Worm (Caenorhabditis elegans) whole organism, L1 larva: ENCODE results near the gene ttr-1.

Source experiments
- C16A3.4 ChIP-seq: fragments of 150-350 bp; optimal IDR thresholded peaks from 2 replicates; lab custom pipeline; 2014; ENCODE audit warnings: missing biosample characterization, missing genetic modification characterization
- C34B4.2 ChIP-seq: sonication (generic microtip); optimal IDR thresholded peaks from 2 replicates; lab custom pipeline; 2017; ENCODE audit warnings: mild to moderate bottlenecking, missing genetic modification characterization, missing compliant biosample characterization
- aly-2 ChIP-seq: fragments of 150-350 bp; optimal IDR thresholded peaks from 2 replicates; lab custom pipeline; 2014; ENCODE audit warnings: missing biosample characterization, missing genetic modification characterization
- blmp-1 ChIP-seq: fragments of 150-350 bp; optimal IDR thresholded peaks from 2 replicates; lab custom pipeline; 2014; ENCODE audit warnings: missing biosample characterization, missing genetic modification characterization
- ceh-82 ChIP-seq, 3 experiments: fragments of 150-350 bp in 1 of 3; sonication (generic microtip) in 2 of 3; optimal IDR thresholded peaks; 2 replicates each; lab custom pipeline; 2014 to 2017; ENCODE audit warnings: missing biosample characterization in 3 of 3, missing genetic modification characterization in 3 of 3
- dsc-1 ChIP-seq: sonication (generic microtip); optimal IDR thresholded peaks from 2 replicates; lab custom pipeline; 2016; ENCODE audit warnings: mild to moderate bottlenecking, missing genetic modification characterization, missing compliant biosample characterization
- efl-3 ChIP-seq: fragments of 200-800 bp; sonication (Bioruptor generic); optimal IDR thresholded peaks from 2 replicates; lab custom pipeline; 2018; ENCODE audit warnings: mild to moderate bottlenecking, missing genetic modification characterization, missing compliant biosample characterization
- egl-27 ChIP-seq, 2 experiments: fragments of 150-350 bp in 1 of 2; sonication (generic microtip); optimal IDR thresholded peaks; 3 replicates each; lab custom pipeline; 2017 to 2018; ENCODE audit warnings: missing biosample characterization in 2 of 2, missing genetic modification characterization in 2 of 2, missing genetic modification reagents in 2 of 2
- elt-2 ChIP-seq: sonication (generic microtip); optimal IDR thresholded peaks from 2 replicates; lab custom pipeline; 2016; ENCODE audit warnings: missing genetic modification characterization, mild to moderate bottlenecking, inconsistent platforms, missing compliant biosample characterization, missing genetic modification reagents
- fkh-10 ChIP-seq: sonication (generic microtip); optimal IDR thresholded peaks from 2 replicates; lab custom pipeline; 2017; ENCODE audit warnings: missing biosample characterization, missing genetic modification reagents, missing genetic modification characterization
- hlh-17 ChIP-seq: fragments of 200-800 bp; sonication (Bioruptor generic); optimal IDR thresholded peaks from 2 replicates; lab custom pipeline; 2018; ENCODE audit warnings: missing genetic modification characterization, mild to moderate bottlenecking, missing compliant biosample characterization, moderate library complexity, borderline replicate concordance
- hlh-4 ChIP-seq: sonication (generic microtip); optimal IDR thresholded peaks from 2 replicates; lab custom pipeline; 2016; ENCODE audit warnings: mild to moderate bottlenecking, missing genetic modification characterization, missing compliant biosample characterization
- irx-1 ChIP-seq: sonication (generic microtip); optimal IDR thresholded peaks from 2 replicates; lab custom pipeline; 2016; ENCODE audit warnings: missing genetic modification characterization, missing compliant biosample characterization
- jun-1 ChIP-seq: fragments of 150-350 bp; optimal IDR thresholded peaks from 2 replicates; lab custom pipeline; 2014; ENCODE audit warnings: missing biosample characterization, missing genetic modification reagents, missing genetic modification characterization
- lin-13 ChIP-seq: fragments of 150-350 bp; optimal IDR thresholded peaks from 2 replicates; lab custom pipeline; 2014; ENCODE audit warnings: missing biosample characterization, missing genetic modification reagents, missing genetic modification characterization
- lin-35 ChIP-seq, 2 experiments: fragments of 150-350 bp; optimal IDR thresholded peaks; 2 replicates each; lab custom pipeline; 2014; ENCODE audit warnings: missing biosample characterization in 2 of 2, missing genetic modification characterization in 2 of 2, missing genetic modification reagents in 2 of 2
- lin-39 ChIP-seq: fragments of 150-350 bp; optimal IDR thresholded peaks from 2 replicates; lab custom pipeline; 2014; ENCODE audit warnings: missing biosample characterization, missing genetic modification reagents, missing genetic modification characterization
- lir-3 ChIP-seq: sonication (generic microtip); optimal IDR thresholded peaks from 2 replicates; lab custom pipeline; 2016; ENCODE audit warnings: mild to moderate bottlenecking, missing genetic modification characterization, moderate library complexity, missing compliant biosample characterization; ENCODE audit not compliant: poor library complexity
- nhr-11 ChIP-seq: fragments of 150-350 bp; optimal IDR thresholded peaks from 2 replicates; lab custom pipeline; 2014; ENCODE audit warnings: missing biosample characterization, missing genetic modification characterization
- nhr-19 ChIP-seq: fragments of 200-800 bp; sonication (Bioruptor generic); conservative IDR thresholded peaks from 2 replicates; pipeline ENCODE4 v1.3.6; 2022; ENCODE audit warnings: missing genetic modification characterization, missing compliant biosample characterization
- nhr-237 ChIP-seq: fragments of 150-350 bp; optimal IDR thresholded peaks from 2 replicates; lab custom pipeline; 2014; ENCODE audit warnings: missing biosample characterization, missing genetic modification characterization
- nhr-47 ChIP-seq: sonication (generic microtip); optimal IDR thresholded peaks from 2 replicates; lab custom pipeline; 2016; ENCODE audit warnings: mild to moderate bottlenecking, missing genetic modification characterization, moderate library complexity, missing compliant biosample characterization
- nhr-84 ChIP-seq: sonication (generic microtip); optimal IDR thresholded peaks from 2 replicates; lab custom pipeline; 2017; ENCODE audit warnings: missing biosample characterization, missing genetic modification characterization
- nhr-85 ChIP-seq: sonication (generic microtip); peaks from one replicate; lab custom pipeline; 2016; ENCODE audit warnings: missing genetic modification characterization, inconsistent platforms, missing compliant biosample characterization
- pax-3 ChIP-seq: fragments of 200-800 bp; sonication (Bioruptor generic); optimal IDR thresholded peaks from 2 replicates; lab custom pipeline; 2018; ENCODE audit warnings: mild to moderate bottlenecking, missing genetic modification characterization, moderate library complexity, missing compliant biosample characterization
- pqm-1 ChIP-seq: sonication (generic microtip); optimal IDR thresholded peaks from 3 replicates; lab custom pipeline; 2017; ENCODE audit warnings: missing biosample characterization, missing genetic modification characterization
- rnt-1 ChIP-seq: sonication (generic microtip); optimal IDR thresholded peaks from 2 replicates; lab custom pipeline; 2016; ENCODE audit warnings: mild to moderate bottlenecking, missing genetic modification characterization, moderate library complexity, missing compliant biosample characterization
- snpc-4 ChIP-seq: fragments of 150-350 bp; optimal IDR thresholded peaks from 2 replicates; lab custom pipeline; 2014; ENCODE audit warnings: missing biosample characterization, missing genetic modification characterization
- sptf-1 ChIP-seq: fragments of 150-350 bp; optimal IDR thresholded peaks from 2 replicates; lab custom pipeline; 2014; ENCODE audit warnings: missing biosample characterization, missing genetic modification characterization
- unc-130 ChIP-seq: fragments of 150-350 bp; optimal IDR thresholded peaks from 2 replicates; lab custom pipeline; 2017; ENCODE audit warnings: missing biosample characterization, missing genetic modification characterization, inconsistent platforms
- unc-30 ChIP-seq: sonication (generic microtip); optimal IDR thresholded peaks from 2 replicates; lab custom pipeline; 2017; ENCODE audit warnings: missing biosample characterization, missing genetic modification characterization
- unc-86 ChIP-seq: sonication (generic microtip); optimal IDR thresholded peaks from 2 replicates; lab custom pipeline; 2016; ENCODE audit warnings: missing genetic modification characterization, missing compliant biosample characterization
- unc-98 ChIP-seq: fragments of 200-800 bp; sonication (Bioruptor generic); IDR thresholded peaks from 2 replicates; pipeline ENCODE4 v1.3.6; 2022; ENCODE audit warnings: missing genetic modification characterization, missing compliant biosample characterization
- zip-4 ChIP-seq: fragments of 200-800 bp; sonication (Bioruptor generic); optimal IDR thresholded peaks from 2 replicates; lab custom pipeline; 2018; ENCODE audit warnings: mild to moderate bottlenecking, missing genetic modification characterization, moderate library complexity, missing compliant biosample characterization
- ztf-4 ChIP-seq: fragments of 150-350 bp; optimal IDR thresholded peaks from 2 replicates; lab custom pipeline; 2014; ENCODE audit warnings: missing biosample characterization, missing genetic modification characterization

ttr-1 gene

ce11 chrIII:9920764-9921163 is 8.1 kb upstream of the ttr-1 start, which contains the start of gene F40F12.3:
F40F12.3 (minus strand) TSS chrIII:9920864.
- TF ChIP-seq hlh-4 (tag; lab: Kevin White, UChicago) (no peak), lir-3 (no peak), nhr-85 (tag; lab: Kevin White, UChicago) (no peak), lin-13 (no peak), nhr-237 (tag; lab: Kevin White, UChicago) (no peak), lin-39 (tag; lab: Kevin White, UChicago) (no peak), dsc-1 (tag; lab: Kevin White, UChicago) (no peak), nhr-19 (GFP tag; lab: Robert Waterston, UW) (no peak), sptf-1 (tag; lab: Kevin White, UChicago) (no peak), C34B4.2 (tag; lab: Kevin White, UChicago) (no peak)

ce11 chrIII:9922310-9922709 is 6.6 kb upstream of the ttr-1 start:
- TF ChIP-seq nhr-11 (tag; lab: Kevin White, UChicago) = no peak
- TF ChIP-seq pax-3 (tag; lab: Kevin White, UChicago) = no peak
- no peak for TF ChIP-seq lin-13
- no peak for TF ChIP-seq egl-27 (tag; optimal IDR thresholded peaks at IDR 0.05; lab: Kevin White, UChicago)
- no peak for TF ChIP-seq unc-130
- TF ChIP-seq efl-3 (GFP tag; lab: Kevin White, UChicago) = no peak
- no peak for TF ChIP-seq ztf-4
- no peak for TF ChIP-seq pqm-1 (tag; lab: Kevin White, UChicago)
- TF ChIP-seq blmp-1 (tag; lab: Kevin White, UChicago) = no peak
- TF ChIP-seq nhr-19 (GFP tag; lab: Robert Waterston, UW) = no peak
- no peak for TF ChIP-seq hlh-17 (GFP tag; lab: Kevin White, UChicago)

- no peak for TF ChIP-seq nhr-84 (tag; lab: Kevin White, UChicago)
- no peak for TF ChIP-seq efl-3 (GFP tag; lab: Kevin White, UChicago)
- TF ChIP-seq nhr-85 (tag; lab: Kevin White, UChicago) = no peak
- no peak for TF ChIP-seq hlh-4 (tag; lab: Kevin White, UChicago)
- no peak for TF ChIP-seq nhr-47 (tag; lab: Kevin White, UChicago)
- TF ChIP-seq nhr-11 (tag; lab: Kevin White, UChicago) = no peak
- TF ChIP-seq zip-4 (GFP tag; lab: Kevin White, UChicago) = no peak
- TF ChIP-seq blmp-1 (tag; lab: Kevin White, UChicago) = no peak
- no peak for TF ChIP-seq jun-1 (tag; lab: Kevin White, UChicago)
- TF ChIP-seq fkh-10 (GFP tag; lab: Kevin White, UChicago) = no peak
- no peak for TF ChIP-seq ceh-82 (tag; optimal IDR thresholded peaks at IDR 0.05; lab: Kevin White, UChicago)
- TF ChIP-seq elt-2 = no peak
- no peak for TF ChIP-seq snpc-4 (tag; lab: Kevin White, UChicago)
These were observed 6.0 kb upstream of the ttr-1 start, which contains the start of gene cbp-2 for ce11 chrIII:9922874-9923273. cbp-2 (plus strand) TSS chrIII:9923174.

- no peak for TF ChIP-seq irx-1 (tag; lab: Kevin White, UChicago)
- no peak for TF ChIP-seq hlh-17 (GFP tag; lab: Kevin White, UChicago)
- TF ChIP-seq pax-3 (tag; lab: Kevin White, UChicago) = no peak
- no peak for TF ChIP-seq hlh-4 (tag; lab: Kevin White, UChicago)
- no peak for TF ChIP-seq egl-27 (tag; optimal IDR thresholded peaks at IDR 0.05; lab: Kevin White, UChicago)
- TF ChIP-seq dsc-1 (tag; lab: Kevin White, UChicago) = no peak
- TF ChIP-seq unc-86 (tag; lab: Kevin White, UChicago) = no peak
- TF ChIP-seq lin-13 = no peak
- no peak for TF ChIP-seq C16A3.4 (tag; lab: Kevin White, UChicago)
- TF ChIP-seq lin-35 (GFP tag; optimal IDR thresholded peaks at IDR 0.05; lab: Kevin White, UChicago) = no peak
- no peak for TF ChIP-seq aly-2 (tag; lab: Kevin White, UChicago)
- TF ChIP-seq unc-30 = no peak
- no peak for TF ChIP-seq lir-3
- no peak for TF ChIP-seq unc-98 (GFP tag; lab: Robert Waterston, UW)
- no peak for TF ChIP-seq nhr-84 (tag; lab: Kevin White, UChicago)
- no peak for TF ChIP-seq rnt-1 (tag; lab: Kevin White, UChicago)
These were observed 2.2 kb upstream of the ttr-1 start, which contains the start of gene ttr-3 for ce11 chrIII:9926650-9927049. ttr-3 (minus strand) TSS chrIII:9926750.
